Worm (Caenorhabditis elegans) whole organism, young adult: ENCODE data around the gene inpp-4B.

Experiments
- C17E4.6 ChIP-seq: fragments of 200-800 bp; sonication (Bioruptor generic); IDR thresholded peaks from 2 replicates; pipeline ENCODE4 v1.3.6; 2022; ENCODE audit warnings: missing genetic modification reagents, missing genetic modification characterization, missing compliant biosample characterization
- F10E7.11 ChIP-seq: sonication (generic microtip); optimal IDR thresholded peaks from 2 replicates; lab custom pipeline; 2017; ENCODE audit warnings: mild to moderate bottlenecking, missing genetic modification characterization, moderate library complexity, missing compliant biosample characterization
- F23B12.7 ChIP-seq: sonication (generic microtip); optimal IDR thresholded peaks from 2 replicates; lab custom pipeline; 2017; ENCODE audit warnings: missing genetic modification characterization, mild to moderate bottlenecking, missing compliant biosample characterization, antibody characterized with exemption, moderate library complexity; ENCODE audit not compliant: insufficient read depth
- F37B4.10 ChIP-seq: fragments of 200-800 bp; sonication (Bioruptor generic); IDR thresholded peaks from 2 replicates; pipeline ENCODE4 v1.3.6; 2022; ENCODE audit warnings: missing genetic modification characterization, missing compliant biosample characterization
- F39B2.1 ChIP-seq: fragments of 200-800 bp; sonication (Bioruptor generic); IDR thresholded peaks from 2 replicates; pipeline ENCODE4 v1.3.6; 2022; ENCODE audit warnings: missing genetic modification reagents, missing genetic modification characterization, missing compliant biosample characterization
- F49E8.2 ChIP-seq: sonication (generic microtip); optimal IDR thresholded peaks from 3 replicates; lab custom pipeline; 2017; ENCODE audit warnings: missing genetic modification characterization, mild to moderate bottlenecking, missing compliant biosample characterization, antibody characterized with exemption, moderate library complexity; ENCODE audit not compliant: insufficient read depth
- F57A8.1 ChIP-seq: fragments of 200-800 bp; sonication (Bioruptor generic); optimal IDR thresholded peaks from 2 replicates; lab custom pipeline; 2018; ENCODE audit warnings: mild to moderate bottlenecking, missing genetic modification characterization, moderate library complexity, missing compliant biosample characterization
- K11D2.4 ChIP-seq: fragments of 200-800 bp; sonication (Bioruptor generic); IDR thresholded peaks from 2 replicates; pipeline ENCODE4 v1.3.6; 2022; ENCODE audit warnings: missing genetic modification reagents, missing genetic modification characterization, missing compliant biosample characterization
- Y56A3A.18 ChIP-seq: fragments of 200-800 bp; sonication (Bioruptor generic); IDR thresholded peaks from 2 replicates; pipeline ENCODE4 v1.3.6; 2022; ENCODE audit warnings: missing genetic modification reagents, missing genetic modification characterization, missing compliant biosample characterization
- Y79H2A.3 ChIP-seq: fragments of 200-800 bp; sonication (Bioruptor generic); conservative IDR thresholded peaks from 2 replicates; pipeline ENCODE4 v1.3.6; 2022; ENCODE audit warnings: missing genetic modification reagents, missing genetic modification characterization, missing compliant biosample characterization
- Y95B8A.8 ChIP-seq: fragments of 200-800 bp; sonication (Bioruptor generic); IDR thresholded peaks from 2 replicates; pipeline ENCODE4 v1.3.6; 2022; ENCODE audit warnings: missing genetic modification reagents, missing genetic modification characterization, missing compliant biosample characterization
- atf-7 ChIP-seq: sonication (generic microtip); optimal IDR thresholded peaks from 2 replicates; lab custom pipeline; 2017; ENCODE audit warnings: mild to moderate bottlenecking, missing genetic modification characterization, missing compliant biosample characterization
- ceh-100 ChIP-seq: fragments of 200-800 bp; sonication (Bioruptor generic); IDR thresholded peaks from 2 replicates; pipeline ENCODE4 v1.3.6; 2022; ENCODE audit warnings: missing genetic modification reagents, missing genetic modification characterization, missing compliant biosample characterization
- ceh-58 ChIP-seq: fragments of 200-800 bp; sonication (Bioruptor generic); IDR thresholded peaks from 2 replicates; pipeline ENCODE4 v1.3.6; 2022; ENCODE audit warnings: missing genetic modification characterization, missing compliant biosample characterization
- ceh-79 ChIP-seq: sonication (generic microtip); optimal IDR thresholded peaks from 2 replicates; lab custom pipeline; 2017; ENCODE audit warnings: mild to moderate bottlenecking, missing genetic modification characterization, missing compliant biosample characterization
- die-1 ChIP-seq: sonication (generic microtip); optimal IDR thresholded peaks from 2 replicates; lab custom pipeline; 2016; ENCODE audit warnings: missing genotype, mild to moderate bottlenecking, missing genetic modification characterization, missing compliant biosample characterization
- dox-1 ChIP-seq: fragments of 200-800 bp; sonication (Bioruptor generic); IDR thresholded peaks from 2 replicates; pipeline ENCODE4 v1.3.6; 2022; ENCODE audit warnings: missing genetic modification reagents, missing genetic modification characterization, missing compliant biosample characterization
- egl-44 ChIP-seq: fragments of 200-800 bp; sonication (Bioruptor generic); IDR thresholded peaks from 2 replicates; pipeline ENCODE4 v1.3.6; 2022; ENCODE audit warnings: missing genetic modification reagents, missing genetic modification characterization, missing compliant biosample characterization
- ets-4 ChIP-seq: fragments of 200-800 bp; sonication (Bioruptor generic); optimal IDR thresholded peaks from 2 replicates; lab custom pipeline; 2018; ENCODE audit warnings: mild to moderate bottlenecking, missing genetic modification characterization, missing compliant biosample characterization
- gei-17 ChIP-seq: fragments of 200-800 bp; sonication (Bioruptor generic); optimal IDR thresholded peaks from 2 replicates; lab custom pipeline; 2018; ENCODE audit warnings: mild to moderate bottlenecking, missing genetic modification characterization, missing compliant biosample characterization
- hlh-12 ChIP-seq: sonication (generic microtip); optimal IDR thresholded peaks from 2 replicates; lab custom pipeline; 2016; ENCODE audit warnings: missing genetic modification characterization, missing compliant biosample characterization
- hmg-20 ChIP-seq: fragments of 200-800 bp; sonication (Bioruptor generic); IDR thresholded peaks from 2 replicates; pipeline ENCODE4 v1.3.6; 2022; ENCODE audit warnings: missing genetic modification reagents, missing genetic modification characterization, missing compliant biosample characterization
- hrde-1 ChIP-seq: sonication (generic microtip); optimal IDR thresholded peaks from 2 replicates; lab custom pipeline; 2016; ENCODE audit warnings: missing genetic modification characterization, mild to moderate bottlenecking, missing compliant biosample characterization, moderate library complexity, missing genotype, missing genetic modification reagents, borderline replicate concordance
- hsf-1 ChIP-seq: fragments of 200-800 bp; sonication (Bioruptor generic); IDR thresholded peaks from 2 replicates; pipeline ENCODE4 v1.3.6; 2022; ENCODE audit warnings: missing genetic modification reagents, missing genetic modification characterization, missing compliant biosample characterization
- let-526 ChIP-seq: fragments of 200-800 bp; sonication (Bioruptor generic); IDR thresholded peaks from 2 replicates; pipeline ENCODE4 v1.3.6; 2022; ENCODE audit warnings: missing genetic modification reagents, missing genetic modification characterization, missing compliant biosample characterization
- let-607 ChIP-seq, 2 experiments: fragments of 200-800 bp in 1 of 2; sonication (Bioruptor generic) in 1 of 2; sonication (generic microtip) in 1 of 2; optimal IDR thresholded peaks; 2 replicates each; lab custom pipeline; 2016 to 2018; ENCODE audit warnings: mild to moderate bottlenecking in 2 of 2, missing compliant biosample characterization in 2 of 2, missing genetic modification characterization in 2 of 2, moderate library complexity in 2 of 2, missing genotype in 1 of 2
- lin-26 ChIP-seq: fragments of 200-800 bp; sonication (Bioruptor generic); IDR thresholded peaks from 2 replicates; pipeline ENCODE4 v1.3.6; 2022; ENCODE audit warnings: missing genetic modification reagents, missing genetic modification characterization, missing compliant biosample characterization
- lin-40 ChIP-seq: sonication (generic microtip); optimal IDR thresholded peaks from 2 replicates; lab custom pipeline; 2016; ENCODE audit warnings: missing genetic modification characterization, mild to moderate bottlenecking, missing compliant biosample characterization, missing genotype, missing genetic modification reagents
- lin-54 ChIP-seq: fragments of 200-800 bp; sonication (Bioruptor generic); optimal IDR thresholded peaks from 2 replicates; lab custom pipeline; 2018; ENCODE audit warnings: mild to moderate bottlenecking, missing genetic modification characterization, missing compliant biosample characterization
- lsy-27 ChIP-seq: sonication (generic microtip); optimal IDR thresholded peaks from 2 replicates; lab custom pipeline; 2017; ENCODE audit warnings: missing genetic modification characterization, mild to moderate bottlenecking, missing compliant biosample characterization, antibody characterized with exemption, missing genotype, borderline replicate concordance; ENCODE audit not compliant: insufficient read depth
- mes-4 ChIP-seq: sonication (generic microtip); optimal IDR thresholded peaks from 2 replicates; lab custom pipeline; 2016; ENCODE audit warnings: missing genotype, missing genetic modification characterization, missing compliant biosample characterization
- mxl-1 ChIP-seq: sonication (generic microtip); optimal IDR thresholded peaks from 2 replicates; lab custom pipeline; 2016; ENCODE audit warnings: missing genetic modification characterization, missing compliant biosample characterization
- nhr-80 ChIP-seq: sonication (generic microtip); optimal IDR thresholded peaks from 2 replicates; lab custom pipeline; 2016; ENCODE audit warnings: missing genetic modification characterization, missing compliant biosample characterization
- sdz-38 ChIP-seq: sonication (generic microtip); optimal IDR thresholded peaks from 2 replicates; lab custom pipeline; 2016; ENCODE audit warnings: missing genotype, missing genetic modification characterization, missing compliant biosample characterization
- snpc-3.4 ChIP-seq: sonication (generic microtip); optimal IDR thresholded peaks from 2 replicates; lab custom pipeline; 2017; ENCODE audit warnings: missing genetic modification characterization, mild to moderate bottlenecking, missing compliant biosample characterization, antibody characterized with exemption, moderate library complexity, missing genotype, missing genetic modification reagents
- tbx-9 ChIP-seq: sonication (generic microtip); optimal IDR thresholded peaks from 2 replicates; lab custom pipeline; 2016; ENCODE audit warnings: borderline replicate concordance, missing genetic modification characterization, inconsistent platforms, missing compliant biosample characterization
- tlf-1 ChIP-seq: fragments of 200-800 bp; sonication (Bioruptor generic); optimal IDR thresholded peaks from 2 replicates; lab custom pipeline; 2018; ENCODE audit warnings: mild to moderate bottlenecking, missing genetic modification characterization, missing compliant biosample characterization
- xnd-1 ChIP-seq: sonication (generic microtip); optimal IDR thresholded peaks from 2 replicates; lab custom pipeline; 2016; ENCODE audit warnings: missing genotype, missing genetic modification reagents, missing genetic modification characterization, missing compliant biosample characterization
- ztf-28 ChIP-seq: fragments of 200-800 bp; sonication (Bioruptor generic); IDR thresholded peaks from 2 replicates; pipeline ENCODE4 v1.3.6; 2022; ENCODE audit warnings: missing genetic modification reagents, missing genetic modification characterization, missing compliant biosample characterization

The inpp-4B gene

ce11 chrIII:10236291-10236871 lies 30.3 kb downstream of the inpp-4B start:
- TF ChIP-seq lsy-27 (tag; lab: Kevin White, UChicago) (no peak), xnd-1 (tag; lab: Kevin White, UChicago) (no peak), F10E7.11 (tag; lab: Kevin White, UChicago) (no peak), F49E8.2 (tag; lab: Kevin White, UChicago) (no peak), ceh-58 (no peak), ztf-28 (GFP tag; lab: Robert Waterston, UW) (no peak), let-526 (GFP tag; lab: Robert Waterston, UW) (no peak), mxl-1 (tag; lab: Kevin White, UChicago) (no peak), lin-40 (tag; lab: Kevin White, UChicago) (no peak), lin-26 (GFP tag; lab: Robert Waterston, UW) (no peak), dox-1 (no peak), sdz-38 (tag; lab: Kevin White, UChicago) (no peak), F23B12.7 (tag; lab: Kevin White, UChicago) (no peak), Y79H2A.3 (no peak), nhr-80 (no peak), egl-44 (GFP tag; lab: Robert Waterston, UW) (no peak)

ce11 chrIII:10233979-10234378 lies 32.7 kb downstream of the inpp-4B start, which contains the start of gene paml-1:
Gene paml-1 (minus strand): TSS chrIII:10234079.
- TF ChIP-seq let-607 (tag; optimal IDR thresholded peaks at IDR 0.05; lab: Kevin White, UChicago), result no peak
- no peak for TF ChIP-seq sdz-38 (tag; lab: Kevin White, UChicago)
- no peak for TF ChIP-seq egl-44 (GFP tag; lab: Robert Waterston, UW)
- no peak for TF ChIP-seq hmg-20 (GFP tag; lab: Robert Waterston, UW)
- TF ChIP-seq hlh-12 (tag; lab: Kevin White, UChicago), result no peak
- no peak for TF ChIP-seq F39B2.1 (GFP tag; lab: Robert Waterston, UW)
- TF ChIP-seq ets-4 (GFP tag; lab: Kevin White, UChicago), result no peak
- no peak for TF ChIP-seq die-1 (tag; lab: Kevin White, UChicago)
- no peak for TF ChIP-seq F37B4.10 (GFP tag; lab: Robert Waterston, UW)
- no peak for TF ChIP-seq atf-7 (tag; lab: Kevin White, UChicago)
- TF ChIP-seq K11D2.4 (GFP tag; lab: Robert Waterston, UW), result no peak
- no peak for TF ChIP-seq Y56A3A.18 (GFP tag; lab: Robert Waterston, UW)

DNA sequence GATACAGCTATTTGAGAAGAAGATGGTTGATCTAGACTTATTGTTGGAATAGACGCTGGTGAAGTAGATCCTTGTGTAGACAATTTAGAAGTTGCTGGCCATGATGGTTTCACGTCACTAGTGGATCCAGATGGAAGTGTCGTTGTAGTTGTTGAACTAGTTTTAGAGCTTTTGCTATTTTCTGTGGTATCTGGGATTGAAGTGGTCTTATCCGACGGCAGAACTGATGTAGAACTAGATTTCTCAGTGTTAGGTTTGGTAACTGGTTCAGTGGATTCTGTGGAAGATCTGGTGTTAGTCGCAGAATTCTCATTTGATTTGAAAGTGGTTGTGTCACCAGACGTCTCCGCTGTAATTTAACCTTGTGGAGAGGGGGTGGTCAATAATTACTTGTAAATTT lies 35.0 kb downstream of the inpp-4B start:
- TF ChIP-seq C17E4.6 (no peak), F57A8.1 (GFP tag; lab: Kevin White, UChicago) (no peak), ztf-28 (GFP tag; lab: Robert Waterston, UW) (no peak), ceh-100 (GFP tag; lab: Robert Waterston, UW) (no peak), mes-4 (tag; lab: Kevin White, UChicago) (no peak), Y95B8A.8 (GFP tag; lab: Robert Waterston, UW) (no peak), ceh-79 (no peak), lin-54 (no peak), tlf-1 (GFP tag; lab: Kevin White, UChicago) (no peak), gei-17 (GFP tag; lab: Kevin White, UChicago) (no peak), hrde-1 (tag; lab: Kevin White, UChicago) (no peak), hsf-1 (no peak), snpc-3.4 (no peak), tbx-9 (tag; lab: Kevin White, UChicago) (no peak)
